Worm (Caenorhabditis elegans): ENCODE results near the gene F22F4.9.

Gene F22F4.9

DNA sequence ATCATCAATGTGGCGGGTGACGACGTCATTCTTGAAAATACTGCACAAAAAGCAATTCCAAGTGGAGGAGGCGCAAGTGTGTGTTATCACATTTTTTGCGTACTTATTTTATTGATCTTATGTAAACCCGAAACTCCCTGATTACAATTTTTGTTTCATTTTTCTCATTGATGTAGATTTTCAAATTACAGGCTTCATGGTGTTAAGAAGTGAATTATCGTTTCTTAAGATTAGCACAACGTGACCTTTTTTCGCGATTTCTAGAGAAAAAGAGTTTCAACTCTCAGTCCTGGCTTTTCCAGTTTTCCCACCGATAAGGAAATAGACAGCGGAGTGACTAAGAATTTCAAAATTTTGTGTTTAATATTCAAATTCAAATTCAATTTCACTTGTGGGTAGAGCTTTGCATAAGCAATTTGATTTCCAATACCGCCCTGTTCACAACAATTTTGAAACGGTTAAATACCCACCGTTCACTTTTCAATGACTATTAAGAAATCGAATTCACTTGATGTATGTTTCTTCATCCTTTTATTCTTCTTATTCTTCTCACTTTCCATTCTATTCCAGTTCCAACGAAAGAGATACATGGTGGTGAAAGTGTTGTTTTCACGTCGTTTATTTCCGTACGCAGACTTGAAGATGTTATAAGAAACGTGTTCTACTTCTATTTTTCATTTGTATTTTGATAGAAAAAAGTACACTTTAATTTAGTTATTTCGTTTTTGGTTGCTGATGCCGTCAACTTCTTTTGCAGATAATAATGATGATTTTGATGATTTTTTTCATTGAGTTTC lies 27.6 kb upstream of the F22F4.9 start:
- no peak for TF ChIP-seq fkh-6 (tag; optimal IDR thresholded peaks at IDR 0.05)
- TF ChIP-seq ref-2 (tag; optimal IDR thresholded peaks at IDR 0.05), result no peak
- no peak for TF ChIP-seq lin-11 (tag; optimal IDR thresholded peaks at IDR 0.05)
- no peak for TF ChIP-seq dve-1 (tag; optimal IDR thresholded peaks at IDR 0.05)
- no peak for TF ChIP-seq fax-1 (tag; optimal IDR thresholded peaks at IDR 0.05)
- no peak for TF ChIP-seq pat-9 (tag; optimal IDR thresholded peaks at IDR 0.05)
- TF ChIP-seq unc-55 (GFP tag; optimal IDR thresholded peaks at IDR 0.05), result no peak
- no peak for TF ChIP-seq fkh-10 (GFP tag; optimal IDR thresholded peaks at IDR 0.05)

DNA sequence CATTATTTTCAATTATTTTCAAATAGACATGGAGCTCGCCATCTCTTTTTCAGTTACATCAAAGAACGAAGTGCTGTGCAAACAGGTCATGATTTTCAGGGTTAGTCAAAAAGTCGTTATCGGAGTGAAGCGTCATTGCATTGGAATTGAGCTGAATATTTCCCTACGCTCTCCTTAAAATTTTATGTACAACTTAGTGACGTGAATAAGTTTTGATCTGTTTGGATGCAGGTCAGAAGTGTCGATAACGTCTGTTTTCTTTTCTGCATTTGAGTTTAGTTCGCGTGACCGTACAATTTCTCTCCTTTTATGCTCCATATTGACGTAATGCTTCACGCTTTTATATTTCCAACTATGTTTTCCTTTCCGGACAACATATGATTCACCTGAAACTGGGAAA lies 25.7 kb upstream of the F22F4.9 start:
- no peak for TF ChIP-seq unc-86 (tag; optimal IDR thresholded peaks at IDR 0.05)
- no peak for TF ChIP-seq ref-2 (tag; optimal IDR thresholded peaks at IDR 0.05)
- no peak for TF ChIP-seq ceh-45 (GFP tag; IDR thresholded peaks at IDR 0.05)
- no peak for TF ChIP-seq ceh-9 (tag; optimal IDR thresholded peaks at IDR 0.05)
- TF ChIP-seq sdc-2 (tag; optimal IDR thresholded peaks at IDR 0.05), result no peak
- no peak for TF ChIP-seq C08G9.2 (tag; optimal IDR thresholded peaks at IDR 0.05)
- no peak for TF ChIP-seq pha-2 (tag; optimal IDR thresholded peaks at IDR 0.05)
- no peak for TF ChIP-seq pag-3 (tag; optimal IDR thresholded peaks at IDR 0.05; ENCODE audit: borderline replicate concordance)
- TF ChIP-seq lim-6 (tag; optimal IDR thresholded peaks at IDR 0.05), result no peak
- no peak for TF ChIP-seq ceh-24 (tag; optimal IDR thresholded peaks at IDR 0.05)
- no peak for TF ChIP-seq hlh-30 (tag; optimal IDR thresholded peaks at IDR 0.05; ENCODE audit: insufficient read depth)
- no peak for TF ChIP-seq lin-11 (tag; optimal IDR thresholded peaks at IDR 0.05)

- TF ChIP-seq pha-4 (tag; optimal IDR thresholded peaks at IDR 0.05) (no peak), K09A11.1 (tag; optimal IDR thresholded peaks at IDR 0.05; ENCODE audit: insufficient read depth) (no peak), F13H6.1 (tag; optimal IDR thresholded peaks at IDR 0.05) (no peak), lin-11 (tag; optimal IDR thresholded peaks at IDR 0.05) (no peak), ceh-14 (tag; optimal IDR thresholded peaks at IDR 0.05) (no peak), hlh-13 (GFP tag; optimal IDR thresholded peaks at IDR 0.05) (no peak), mec-3 (tag; optimal IDR thresholded peaks at IDR 0.05; ENCODE audit: borderline replicate concordance) (no peak), ahr-1 (tag; optimal IDR thresholded peaks at IDR 0.05) (no peak), nfya-1 (tag; optimal IDR thresholded peaks at IDR 0.05) (no peak), ref-2 (tag; optimal IDR thresholded peaks at IDR 0.05) (no peak), T23F11.4 (GFP tag; optimal IDR thresholded peaks at IDR 0.05) (no peak), Y22D7AL.16 (tag; optimal IDR thresholded peaks at IDR 0.05) (no peak), ceh-30 (tag; optimal IDR thresholded peaks at IDR 0.05) (no peak), pqm-1 (tag; optimal IDR thresholded peaks at IDR 0.05) (no peak), dmd-4 (tag; optimal IDR thresholded peaks at IDR 0.05; ENCODE audit: borderline replicate concordance) (no peak), dve-1 (tag; optimal IDR thresholded peaks at IDR 0.05) (no peak), sox-2 (GFP tag; IDR thresholded peaks at IDR 0.05) (no peak)
Measured at ce11 chrX:6022469-6022868, 23.2 kb upstream of the F22F4.9 start, which contains the start of gene lelo-3. TSS of gene lelo-3 (minus strand) at chrX:6022569.

ce11 chrX:6020782-6021181 lies 21.5 kb upstream of the F22F4.9 start:
- TF ChIP-seq odd-2 (tag; optimal IDR thresholded peaks at IDR 0.05) (no peak), ceh-24 (tag; optimal IDR thresholded peaks at IDR 0.05) (no peak), tbx-2 (tag; optimal IDR thresholded peaks at IDR 0.05) (no peak), ceh-2 (tag; optimal IDR thresholded peaks at IDR 0.05) (no peak), ceh-14 (tag; optimal IDR thresholded peaks at IDR 0.05) (no peak), C08G9.2 (tag; optimal IDR thresholded peaks at IDR 0.05) (no peak), unc-42 (tag; optimal IDR thresholded peaks at IDR 0.05) (no peak), ceh-34 (tag; optimal IDR thresholded peaks at IDR 0.05) (no peak), ceh-19 (GFP tag; optimal IDR thresholded peaks at IDR 0.05) (no peak)

Data from whole organism, late embryonic.